Fruit fly (Drosophila melanogaster): ENCODE data around the gene CG6766.

- TF ChIP-seq CG6854 (GFP tag; optimal IDR thresholded peaks at IDR 0.05) (no peak), Ets21C (GFP tag; optimal IDR thresholded peaks at IDR 0.05) (no peak), CG16779 (tag; optimal IDR thresholded peaks at IDR 0.05) (no peak), CG31627 (GFP tag; optimal IDR thresholded peaks at IDR 0.05) (no peak), CG32006 (GFP tag; optimal IDR thresholded peaks at IDR 0.05) (no peak), CG6808 (GFP tag; optimal IDR thresholded peaks at IDR 0.05) (no peak), Hr39 (GFP tag; optimal IDR thresholded peaks at IDR 0.05) (no peak), CG4318 (GFP tag; optimal IDR thresholded peaks at IDR 0.05) (no peak), fd85E (GFP tag; optimal IDR thresholded peaks at IDR 0.05) (no peak)
Observed at dm6 chr2L:12046856-12047230, 6.4 kb upstream of the CG6766 start.
